Worm (Caenorhabditis elegans): ENCODE results near the gene ugt-60.
A peak's percentile ranks its signal among the peaks of the same experiment; 100 is the strongest.

ugt-60 gene

DNA sequence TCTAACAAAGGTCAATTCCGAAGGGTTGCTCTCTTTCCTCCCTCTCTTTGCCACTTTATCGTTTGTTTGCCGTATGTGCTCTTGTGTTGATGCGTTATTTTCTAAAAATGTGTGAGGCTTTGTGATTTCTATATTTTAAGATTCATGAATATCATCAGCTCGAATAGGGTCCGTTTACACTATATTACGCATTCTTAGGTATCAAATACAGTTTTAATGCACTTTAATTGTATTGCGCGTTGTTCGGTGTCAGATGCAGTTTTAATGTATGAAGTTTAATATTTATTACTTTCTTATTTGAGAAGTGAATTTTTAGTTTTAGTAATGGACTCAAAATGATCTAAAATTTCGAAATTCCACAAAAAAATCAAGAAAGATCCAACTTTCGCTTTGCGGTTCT, 17.6 kb upstream of the ugt-60 start, which contains the start of gene bud-31:
TSS of gene bud-31 (minus strand) at position 101 of the 400 bp plus-strand sequence.
- TF ChIP-seq lin-11 (tag; optimal IDR thresholded peaks at IDR 0.05) (no peak), mdl-1 (tag; optimal IDR thresholded peaks at IDR 0.05) (no peak), mbf-1 (tag; optimal IDR thresholded peaks at IDR 0.05) (no peak), snpc-4 (tag; optimal IDR thresholded peaks at IDR 0.05) (no peak), nhr-23 (tag; optimal IDR thresholded peaks at IDR 0.05) (no peak), nhr-25 (tag; optimal IDR thresholded peaks at IDR 0.05) (no peak), lsy-2 (tag; optimal IDR thresholded peaks at IDR 0.05) (no peak), F13H6.1 (tag; optimal IDR thresholded peaks at IDR 0.05) (no peak), egl-27 (tag; optimal IDR thresholded peaks at IDR 0.05) (no peak), ZK546.5 (tag; optimal IDR thresholded peaks at IDR 0.05) (no peak), sma-3 (GFP tag; optimal IDR thresholded peaks at IDR 0.05) (no peak), crh-2 (tag; optimal IDR thresholded peaks at IDR 0.05) (no peak), sma-9 (GFP tag; optimal IDR thresholded peaks at IDR 0.05) (no peak), sma-9 (tag; optimal IDR thresholded peaks at IDR 0.05) (no peak), unc-62 (GFP tag; optimal IDR thresholded peaks at IDR 0.05) (no peak), nhr-129 (tag; optimal IDR thresholded peaks at IDR 0.05) (no peak), R02D3.7 (tag; optimal IDR thresholded peaks at IDR 0.05) (no peak), gmeb-1 (tag; optimal IDR thresholded peaks at IDR 0.05) (no peak), nhr-12 (tag; optimal IDR thresholded peaks at IDR 0.05) (no peak), alr-1 (tag; optimal IDR thresholded peaks at IDR 0.05) (no peak), fos-1 (tag; optimal IDR thresholded peaks at IDR 0.05) (no peak)

DNA sequence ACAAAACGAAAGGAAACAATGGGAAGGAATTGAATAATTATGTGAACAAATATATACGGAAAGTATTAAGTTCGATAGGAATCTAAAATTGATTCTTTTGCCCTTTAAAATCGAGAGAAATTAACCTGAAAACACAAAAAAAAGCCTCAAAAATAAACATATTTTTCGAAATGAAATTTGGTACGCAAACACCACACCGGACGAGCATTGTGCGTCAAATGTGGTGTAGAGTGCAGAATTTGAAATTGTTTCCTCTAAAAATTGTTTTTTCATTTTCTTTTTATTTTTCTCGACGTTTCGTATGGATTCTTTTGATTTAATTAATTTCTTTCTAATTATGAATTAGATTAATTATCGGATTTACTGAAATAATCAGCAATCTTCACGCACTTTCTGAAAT, 16.5 kb upstream of the ugt-60 start:
- TF ChIP-seq unc-39 (tag; optimal IDR thresholded peaks at IDR 0.05) (no peak), nhr-237 (tag; optimal IDR thresholded peaks at IDR 0.05) (no peak), nhr-6 (tag; optimal IDR thresholded peaks at IDR 0.05) (no peak), lsy-2 (tag; optimal IDR thresholded peaks at IDR 0.05) (peak in 1 of 2 experiments; percentile 55), mbf-1 (tag; optimal IDR thresholded peaks at IDR 0.05) (no peak), sma-9 (GFP tag; optimal IDR thresholded peaks at IDR 0.05) (no peak), sma-9 (tag; optimal IDR thresholded peaks at IDR 0.05) (no peak), unc-55 (GFP tag; optimal IDR thresholded peaks at IDR 0.05) (peak; percentile 65), skn-1 (tag; optimal IDR thresholded peaks at IDR 0.05) (no peak), C34F6.9 (tag; optimal IDR thresholded peaks at IDR 0.05) (peak; percentile 59), dmd-4 (tag; optimal IDR thresholded peaks at IDR 0.05) (no peak), mdl-1 (tag; optimal IDR thresholded peaks at IDR 0.05) (no peak), lin-13 (GFP tag; optimal IDR thresholded peaks at IDR 0.05) (no peak), ZK546.5 (tag; optimal IDR thresholded peaks at IDR 0.05) (no peak), nhr-10 (tag; optimal IDR thresholded peaks at IDR 0.05) (no peak), ztf-1 (GFP tag; conservative IDR thresholded peaks at IDR 0.05) (no peak), F13H6.1 (tag; optimal IDR thresholded peaks at IDR 0.05) (no peak), gmeb-1 (tag; optimal IDR thresholded peaks at IDR 0.05) (peak; percentile 21), ceh-16 (tag; optimal IDR thresholded peaks at IDR 0.05) (no peak), elt-3 (tag; optimal IDR thresholded peaks at IDR 0.05) (no peak), nhr-12 (tag; optimal IDR thresholded peaks at IDR 0.05) (no peak), sma-3 (GFP tag; optimal IDR thresholded peaks at IDR 0.05) (no peak), nhr-25 (tag; optimal IDR thresholded peaks at IDR 0.05) (no peak), fos-1 (tag; optimal IDR thresholded peaks at IDR 0.05) (no peak), blmp-1 (tag; optimal IDR thresholded peaks at IDR 0.05; ENCODE audit: insufficient read depth) (no peak), R02D3.7 (tag; optimal IDR thresholded peaks at IDR 0.05) (no peak)

DNA sequence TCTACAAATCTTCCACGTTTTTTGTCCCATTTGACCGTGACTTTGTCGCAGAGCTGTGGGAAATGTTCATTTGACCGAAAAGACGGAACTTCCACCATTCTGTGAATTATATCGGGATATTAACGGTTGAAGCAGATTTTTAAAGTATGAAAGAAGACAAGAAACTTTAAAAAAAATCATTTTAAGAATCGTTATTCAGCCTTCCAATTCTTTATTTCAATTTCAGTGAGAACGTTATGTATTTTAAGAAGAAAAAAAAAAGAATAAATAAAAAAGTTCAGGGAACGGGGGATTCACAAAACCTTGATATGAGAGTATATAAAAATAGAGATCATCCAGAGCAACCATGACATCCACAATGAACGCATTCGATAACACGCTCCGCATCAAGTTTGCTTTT, 15.6 kb upstream of the ugt-60 start, which contains the start of gene set-3:
TSS of gene set-3 (minus strand) at position 101 of the 400 bp plus-strand sequence.
- TF ChIP-seq ztf-1 (GFP tag; conservative IDR thresholded peaks at IDR 0.05) (no peak), sma-3 (GFP tag; optimal IDR thresholded peaks at IDR 0.05) (no peak), unc-62 (GFP tag; optimal IDR thresholded peaks at IDR 0.05) (no peak), nhr-11 (tag; optimal IDR thresholded peaks at IDR 0.05) (no peak), R02D3.7 (tag; optimal IDR thresholded peaks at IDR 0.05) (no peak), mab-5 (tag; optimal IDR thresholded peaks at IDR 0.05) (no peak)

DNA sequence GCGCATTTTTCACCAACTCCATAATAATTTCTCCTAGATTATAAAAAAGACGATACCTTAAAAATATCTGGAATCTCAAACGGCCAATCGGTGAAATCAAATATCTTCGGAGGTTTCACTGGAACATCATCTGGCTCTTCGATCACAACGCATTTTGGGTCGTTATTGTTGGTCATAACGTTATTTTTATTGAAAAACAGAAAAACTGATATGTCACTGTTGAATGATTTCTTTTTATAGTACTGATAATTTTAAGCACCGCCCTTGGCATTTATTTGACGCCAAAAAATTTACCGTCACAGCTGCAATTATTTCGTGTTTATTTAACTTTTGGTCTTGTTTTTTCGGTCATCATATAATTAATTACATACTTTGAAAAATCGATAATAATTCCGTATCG, 11.2 kb upstream of the ugt-60 start, which contains the start of gene best-5:
TSS of gene best-5 (minus strand) at position 210 of the 400 bp plus-strand sequence.
- TF ChIP-seq nhr-237 (tag; optimal IDR thresholded peaks at IDR 0.05) (no peak), nhr-25 (tag; optimal IDR thresholded peaks at IDR 0.05) (no peak), alr-1 (tag; optimal IDR thresholded peaks at IDR 0.05) (no peak), gmeb-1 (tag; optimal IDR thresholded peaks at IDR 0.05) (no peak), ztf-1 (GFP tag; conservative IDR thresholded peaks at IDR 0.05) (no peak), nhr-77 (tag; optimal IDR thresholded peaks at IDR 0.05) (no peak), F13H6.1 (tag; optimal IDR thresholded peaks at IDR 0.05) (no peak), nhr-12 (tag; optimal IDR thresholded peaks at IDR 0.05) (no peak), Y55F3AM.14 (GFP tag; optimal IDR thresholded peaks at IDR 0.05) (no peak), C34F6.9 (tag; optimal IDR thresholded peaks at IDR 0.05) (no peak), nhr-23 (tag; optimal IDR thresholded peaks at IDR 0.05) (no peak), sma-9 (GFP tag; optimal IDR thresholded peaks at IDR 0.05) (no peak), sma-9 (tag; optimal IDR thresholded peaks at IDR 0.05) (no peak), nhr-21 (tag; optimal IDR thresholded peaks at IDR 0.05) (no peak), unc-55 (GFP tag; optimal IDR thresholded peaks at IDR 0.05) (no peak), lin-11 (tag; optimal IDR thresholded peaks at IDR 0.05) (no peak), ztf-4 (tag; optimal IDR thresholded peaks at IDR 0.05) (no peak), ceh-16 (tag; optimal IDR thresholded peaks at IDR 0.05) (no peak), crh-2 (tag; optimal IDR thresholded peaks at IDR 0.05) (no peak), ama-1 (optimal IDR thresholded peaks at IDR 0.05) (no peak), nhr-10 (tag; optimal IDR thresholded peaks at IDR 0.05) (no peak)
